Worm (Caenorhabditis elegans) whole organism, L3 larva: ENCODE results near the gene Y45F3A.8.

Source experiments
- R02D3.7 ChIP-seq: fragments of 150-350 bp; optimal IDR thresholded peaks from 2 replicates; lab custom pipeline; 2014; ENCODE audit warnings: missing biosample characterization, missing genetic modification characterization
- ZK546.5 ChIP-seq: sonication (generic microtip); optimal IDR thresholded peaks from 2 replicates; lab custom pipeline; 2017; ENCODE audit warnings: missing biosample characterization, missing genetic modification characterization
- aly-2 ChIP-seq: fragments of 150-350 bp; optimal IDR thresholded peaks from 2 replicates; lab custom pipeline; 2014; ENCODE audit warnings: missing biosample characterization, missing genetic modification characterization
- ama-1 ChIP-seq: fragments of 150-350 bp; optimal IDR thresholded peaks from 2 replicates; lab custom pipeline; 2018
- ceh-16 ChIP-seq: sonication (generic microtip); optimal IDR thresholded peaks from 2 replicates; lab custom pipeline; 2017; ENCODE audit warnings: missing biosample characterization, missing genetic modification characterization
- ceh-28 ChIP-seq: fragments of 150-350 bp; optimal IDR thresholded peaks from 2 replicates; lab custom pipeline; 2014; ENCODE audit warnings: missing biosample characterization, missing genetic modification reagents, missing genetic modification characterization
- ceh-82 ChIP-seq: fragments of 150-350 bp; optimal IDR thresholded peaks from 2 replicates; lab custom pipeline; 2014; ENCODE audit warnings: missing biosample characterization, missing genetic modification characterization
- ceh-9 ChIP-seq: sonication (generic microtip); optimal IDR thresholded peaks from 2 replicates; lab custom pipeline; 2018; ENCODE audit warnings: missing biosample characterization, missing genetic modification characterization
- daf-12 ChIP-seq: fragments of 150-350 bp; optimal IDR thresholded peaks from 2 replicates; lab custom pipeline; 2014; ENCODE audit warnings: missing biosample characterization, missing genetic modification reagents, missing genetic modification characterization
- egl-27 ChIP-seq: sonication (generic microtip); optimal IDR thresholded peaks from 4 replicates; lab custom pipeline; 2017; ENCODE audit warnings: missing biosample characterization, missing genetic modification reagents, missing genetic modification characterization
- egl-5 ChIP-seq: fragments of 150-350 bp; optimal IDR thresholded peaks from 2 replicates; lab custom pipeline; 2017; ENCODE audit warnings: missing biosample characterization, missing genetic modification reagents, missing genetic modification characterization, inconsistent platforms
- elt-1 ChIP-seq: fragments of 150-350 bp; optimal IDR thresholded peaks from 2 replicates; lab custom pipeline; 2014; ENCODE audit warnings: missing biosample characterization, missing genetic modification characterization
- elt-2 ChIP-seq: sonication (generic microtip); optimal IDR thresholded peaks from 2 replicates; lab custom pipeline; 2016; ENCODE audit warnings: missing genetic modification reagents, mild to moderate bottlenecking, missing genetic modification characterization, missing compliant biosample characterization
- elt-3 ChIP-seq, 3 experiments: fragments of 150-350 bp in 1 of 3; sonication (generic microtip) in 2 of 3; optimal IDR thresholded peaks; 2 replicates in 2 of 3; 4 replicates in 1 of 3; lab custom pipeline; 2014 to 2017; ENCODE audit warnings: missing biosample characterization in 3 of 3, missing genetic modification characterization in 3 of 3
- eor-1 ChIP-seq, 2 experiments: fragments of 150-350 bp; optimal IDR thresholded peaks; 2 replicates each; lab custom pipeline; 2014 to 2018; ENCODE audit warnings: missing biosample characterization in 2 of 2, missing genetic modification characterization in 2 of 2
- fkh-10 ChIP-seq: sonication (generic microtip); optimal IDR thresholded peaks from 2 replicates; lab custom pipeline; 2017; ENCODE audit warnings: missing biosample characterization, missing genetic modification reagents, missing genetic modification characterization
- fkh-2 ChIP-seq: fragments of 150-350 bp; optimal IDR thresholded peaks from 2 replicates; lab custom pipeline; 2014; ENCODE audit warnings: missing biosample characterization, missing genetic modification reagents, missing genetic modification characterization
- fos-1 ChIP-seq: fragments of 150-350 bp; optimal IDR thresholded peaks from 2 replicates; lab custom pipeline; 2014; ENCODE audit warnings: missing biosample characterization, missing genetic modification characterization
- hmg-11 ChIP-seq: sonication (generic microtip); optimal IDR thresholded peaks from 2 replicates; lab custom pipeline; 2016; ENCODE audit warnings: missing genetic modification characterization, missing compliant biosample characterization
- jun-1 ChIP-seq: fragments of 150-350 bp; optimal IDR thresholded peaks from 2 replicates; lab custom pipeline; 2014; ENCODE audit warnings: missing biosample characterization, missing genetic modification reagents, missing genetic modification characterization
- lin-15B ChIP-seq: fragments of 150-350 bp; optimal IDR thresholded peaks from 2 replicates; lab custom pipeline; 2014; ENCODE audit warnings: missing biosample characterization, missing genetic modification characterization
- lin-39 ChIP-seq: fragments of 150-350 bp; optimal IDR thresholded peaks from 2 replicates; lab custom pipeline; 2018; ENCODE audit warnings: missing biosample characterization, missing genetic modification reagents, missing genetic modification characterization
- lsy-12 ChIP-seq: sonication (generic microtip); optimal IDR thresholded peaks from 2 replicates; lab custom pipeline; 2016; ENCODE audit warnings: mild to moderate bottlenecking, missing genetic modification characterization, missing compliant biosample characterization
- mdl-1 ChIP-seq: fragments of 150-350 bp; optimal IDR thresholded peaks from 2 replicates; lab custom pipeline; 2014; ENCODE audit warnings: missing biosample characterization, missing genetic modification characterization
- mml-1 ChIP-seq: fragments of 150-350 bp; sonication (generic microtip); optimal IDR thresholded peaks from 3 replicates; lab custom pipeline; 2014; ENCODE audit warnings: missing biosample characterization, missing genetic modification characterization
- nfya-1 ChIP-seq: sonication (generic microtip); optimal IDR thresholded peaks from 2 replicates; lab custom pipeline; 2017; ENCODE audit warnings: missing genetic modification characterization, mild to moderate bottlenecking, missing compliant biosample characterization, antibody characterized with exemption, moderate library complexity; ENCODE audit not compliant: insufficient read depth
- nhr-11 ChIP-seq: fragments of 150-350 bp; optimal IDR thresholded peaks from 2 replicates; lab custom pipeline; 2014; ENCODE audit warnings: missing biosample characterization, missing genetic modification characterization
- nhr-12 ChIP-seq: fragments of 150-350 bp; optimal IDR thresholded peaks from 2 replicates; lab custom pipeline; 2014; ENCODE audit warnings: missing biosample characterization, missing genetic modification characterization
- nhr-23 ChIP-seq: fragments of 150-350 bp; optimal IDR thresholded peaks from 2 replicates; lab custom pipeline; 2014; ENCODE audit warnings: missing biosample characterization, missing genetic modification reagents, missing genetic modification characterization
- nhr-237 ChIP-seq: fragments of 150-350 bp; optimal IDR thresholded peaks from 2 replicates; lab custom pipeline; 2014; ENCODE audit warnings: missing biosample characterization, missing genetic modification characterization
- nhr-25 ChIP-seq: sonication (generic microtip); optimal IDR thresholded peaks from 2 replicates; lab custom pipeline; 2017; ENCODE audit warnings: missing biosample characterization, missing genetic modification characterization
- nhr-28 ChIP-seq: fragments of 150-350 bp; optimal IDR thresholded peaks from 2 replicates; lab custom pipeline; 2014; ENCODE audit warnings: missing biosample characterization, missing genetic modification characterization
- nhr-43 ChIP-seq: sonication (generic microtip); optimal IDR thresholded peaks from 2 replicates; lab custom pipeline; 2016; ENCODE audit warnings: mild to moderate bottlenecking, missing genetic modification characterization, missing compliant biosample characterization; ENCODE audit not compliant: poor library complexity, severe bottlenecking
- nhr-67 ChIP-seq: fragments of 150-350 bp; optimal IDR thresholded peaks from 2 replicates; lab custom pipeline; 2014; ENCODE audit warnings: missing biosample characterization, missing genetic modification characterization
- nhr-76 ChIP-seq: fragments of 150-350 bp; sonication (generic microtip); optimal IDR thresholded peaks from 5 replicates; lab custom pipeline; 2014; ENCODE audit warnings: missing biosample characterization, missing genetic modification characterization
- nhr-77 ChIP-seq: fragments of 150-350 bp; optimal IDR thresholded peaks from 2 replicates; lab custom pipeline; 2014; ENCODE audit warnings: missing biosample characterization, missing genetic modification characterization
- pha-4 ChIP-seq: fragments of 150-350 bp; optimal IDR thresholded peaks from 2 replicates; lab custom pipeline; 2014; ENCODE audit warnings: missing biosample characterization, missing genetic modification reagents, missing genetic modification characterization
- pqm-1 ChIP-seq: fragments of 150-350 bp; optimal IDR thresholded peaks from 2 replicates; lab custom pipeline; 2017; ENCODE audit warnings: missing biosample characterization, missing genetic modification characterization, inconsistent platforms
- sea-2 ChIP-seq: fragments of 150-350 bp; sonication (generic microtip); optimal IDR thresholded peaks from 4 replicates; lab custom pipeline; 2014; ENCODE audit warnings: missing biosample characterization, missing genetic modification reagents, missing genetic modification characterization
- skn-1 ChIP-seq: fragments of 150-350 bp; optimal IDR thresholded peaks from 2 replicates; lab custom pipeline; 2014; ENCODE audit warnings: missing biosample characterization, missing genetic modification characterization
- snpc-4 ChIP-seq: fragments of 150-350 bp; optimal IDR thresholded peaks from 2 replicates; lab custom pipeline; 2014; ENCODE audit warnings: missing biosample characterization, missing genetic modification characterization
- tbx-2 ChIP-seq: sonication (generic microtip); optimal IDR thresholded peaks from 2 replicates; lab custom pipeline; 2016; ENCODE audit warnings: mild to moderate bottlenecking, missing genetic modification characterization, missing compliant biosample characterization
- unc-39 ChIP-seq: sonication (generic microtip); optimal IDR thresholded peaks from 4 replicates; lab custom pipeline; 2017; ENCODE audit warnings: missing biosample characterization, missing genetic modification characterization
- unc-62 ChIP-seq: fragments of 150-350 bp; sonication (generic microtip); optimal IDR thresholded peaks from 4 replicates; lab custom pipeline; 2014; ENCODE audit warnings: missing biosample characterization, missing genetic modification reagents, missing genetic modification characterization
- zag-1 ChIP-seq: fragments of 150-350 bp; optimal IDR thresholded peaks from 2 replicates; lab custom pipeline; 2014; ENCODE audit warnings: missing biosample characterization, missing genetic modification characterization
- ztf-11 ChIP-seq: fragments of 150-350 bp; optimal IDR thresholded peaks from 2 replicates; lab custom pipeline; 2014; ENCODE audit warnings: missing biosample characterization, missing genetic modification characterization
- ztf-4 ChIP-seq: fragments of 150-350 bp; optimal IDR thresholded peaks from 2 replicates; lab custom pipeline; 2014; ENCODE audit warnings: missing biosample characterization, missing genetic modification characterization

Y45F3A.8 gene

DNA sequence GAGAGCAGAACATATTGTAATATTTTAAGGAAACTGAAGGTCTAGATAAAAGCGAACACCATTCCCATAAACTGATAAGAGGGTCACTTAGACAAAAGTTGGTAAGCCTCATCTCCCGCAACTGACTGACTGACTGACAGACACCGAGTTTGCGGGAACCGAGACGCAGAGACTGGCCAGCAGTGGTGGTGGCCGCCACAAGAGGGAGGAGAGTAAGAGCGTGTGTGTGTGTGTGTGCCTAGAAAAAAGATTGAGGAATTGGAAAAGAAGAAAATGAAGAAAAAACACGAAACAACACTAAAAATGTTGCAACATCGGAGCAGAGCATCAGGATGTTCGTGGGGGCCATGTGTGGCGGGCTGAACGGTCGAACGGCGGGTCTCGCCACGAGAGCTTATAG lies 41.9 kb upstream of the Y45F3A.8 start:
- TF ChIP-seq nfya-1 (tag; lab: Kevin White, UChicago) (peak; percentile 44), pqm-1 (tag; lab: Kevin White, UChicago) (no peak), unc-39 (tag; lab: Kevin White, UChicago) (no peak), lin-15B (tag; lab: Kevin White, UChicago) (peak; percentile 27), lin-39 (tag; lab: Kevin White, UChicago) (peak; percentile 80), lsy-12 (tag; lab: Kevin White, UChicago) (no peak), pha-4 (peak; percentile 47), nhr-237 (tag; lab: Kevin White, UChicago) (no peak), nhr-43 (tag; lab: Kevin White, UChicago) (no peak)

ce11 chrIII:10634034-10634433 lies 41.4 kb upstream of the Y45F3A.8 start:
- TF ChIP-seq ceh-28 (tag; lab: Kevin White, UChicago) (peak; percentile 90), ceh-9 (no peak), lin-39 (tag; lab: Kevin White, UChicago) (peak; percentile 99), nhr-25 (tag; lab: Kevin White, UChicago) (peak; percentile 95), fkh-2 (tag; lab: Kevin White, UChicago) (no peak), zag-1 (tag; lab: Kevin White, UChicago) (peak; percentile 43), ama-1 (lab: Kevin White, UChicago) (peak; percentile 74), R02D3.7 (tag; lab: Kevin White, UChicago) (peak; percentile 78), ztf-4 (tag; lab: Kevin White, UChicago) (peak; percentile 3), egl-5 (tag; lab: Kevin White, UChicago) (peak; percentile 78), nhr-237 (tag; lab: Kevin White, UChicago) (no peak), hmg-11 (tag; lab: Kevin White, UChicago) (peak; percentile 88), ztf-11 (no peak), aly-2 (tag; lab: Kevin White, UChicago) (no peak), nhr-43 (tag; lab: Kevin White, UChicago) (peak; percentile 82), ceh-82 (tag; lab: Kevin White, UChicago) (peak; percentile 67), elt-2 (tag; lab: Kevin White, UChicago) (peak; percentile 79), skn-1 (tag; lab: Kevin White, UChicago) (peak; percentile 73), mml-1 (tag; lab: Kevin White, UChicago) (no peak), pha-4 (peak; percentile 89), elt-1 (tag; lab: Kevin White, UChicago) (no peak), pqm-1 (tag; lab: Kevin White, UChicago) (peak; percentile 26), nfya-1 (tag; lab: Kevin White, UChicago) (peak; percentile 98), nhr-67 (tag; lab: Kevin White, UChicago) (no peak), ZK546.5 (tag; lab: Kevin White, UChicago) (no peak), fkh-10 (GFP tag; lab: Kevin White, UChicago) (peak; percentile 35), sea-2 (peak; percentile 55), fos-1 (tag; lab: Kevin White, UChicago) (peak; percentile 64), nhr-28 (no peak), elt-3 (tag; optimal IDR thresholded peaks at IDR 0.05; lab: Kevin White, UChicago) (no peak), unc-62 (GFP tag; lab: Kevin White, UChicago) (peak; percentile 92), snpc-4 (tag; lab: Kevin White, UChicago) (peak; percentile 4), daf-12 (tag; lab: Kevin White, UChicago) (no peak), nhr-77 (no peak), unc-39 (tag; lab: Kevin White, UChicago) (no peak), jun-1 (tag; lab: Kevin White, UChicago) (peak; percentile 80), nhr-23 (tag; lab: Kevin White, UChicago) (peak; percentile 95), egl-27 (tag; lab: Kevin White, UChicago) (no peak), ceh-16 (tag; lab: Kevin White, UChicago) (no peak), nhr-76 (tag; lab: Kevin White, UChicago) (peak; percentile 6), lin-15B (tag; lab: Kevin White, UChicago) (peak; percentile 62), nhr-11 (peak; percentile 26), mdl-1 (tag; lab: Kevin White, UChicago) (peak; percentile 84), nhr-12 (no peak), eor-1 (tag; optimal IDR thresholded peaks at IDR 0.05; lab: Kevin White, UChicago) (no peak), lsy-12 (tag; lab: Kevin White, UChicago) (peak; percentile 90), tbx-2 (tag; lab: Kevin White, UChicago) (peak; percentile 77)
